Worm (Caenorhabditis elegans) whole organism, late embryonic: ENCODE measurements around the gene gex-2.
A peak's percentile ranks its signal among the peaks of the same experiment; 100 is the strongest.

Experiments
- C08G9.2 ChIP-seq: sonication (generic microtip); optimal IDR thresholded peaks from 2 replicates; lab custom pipeline; 2016; ENCODE audit warnings: mild to moderate bottlenecking, missing genetic modification characterization, moderate library complexity, missing compliant biosample characterization
- F13H6.1 ChIP-seq: sonication (generic microtip); optimal IDR thresholded peaks from 2 replicates; lab custom pipeline; 2016; ENCODE audit warnings: missing genetic modification characterization, missing compliant biosample characterization
- K02D7.2 ChIP-seq: sonication (generic microtip); optimal IDR thresholded peaks from 2 replicates; lab custom pipeline; 2017; ENCODE audit warnings: mild to moderate bottlenecking, missing genetic modification characterization, missing compliant biosample characterization
- K09A11.1 ChIP-seq: sonication (generic microtip); optimal IDR thresholded peaks from 2 replicates; lab custom pipeline; 2017; ENCODE audit warnings: antibody characterized with exemption, mild to moderate bottlenecking, missing genetic modification characterization, missing compliant biosample characterization; ENCODE audit not compliant: insufficient read depth
- Y22D7AL.16 ChIP-seq: sonication (generic microtip); optimal IDR thresholded peaks from 2 replicates; lab custom pipeline; 2016; ENCODE audit warnings: missing genetic modification characterization, missing compliant biosample characterization
- ahr-1 ChIP-seq: sonication (generic microtip); optimal IDR thresholded peaks from 2 replicates; lab custom pipeline; 2016; ENCODE audit warnings: missing genetic modification characterization, missing compliant biosample characterization
- ama-1 ChIP-seq: fragments of 150-350 bp; optimal IDR thresholded peaks from 2 replicates; lab custom pipeline; 2014
- ceh-14 ChIP-seq: sonication (generic microtip); optimal IDR thresholded peaks from 2 replicates; lab custom pipeline; 2016; ENCODE audit warnings: missing genotype, missing genetic modification characterization, missing compliant biosample characterization
- ceh-18 ChIP-seq: sonication (generic microtip); optimal IDR thresholded peaks from 2 replicates; lab custom pipeline; 2016; ENCODE audit warnings: missing genetic modification characterization, missing compliant biosample characterization
- ceh-19 ChIP-seq: fragments of 200-800 bp; sonication (Bioruptor generic); optimal IDR thresholded peaks from 2 replicates; lab custom pipeline; 2018; ENCODE audit warnings: mild to moderate bottlenecking, missing genetic modification characterization, missing compliant biosample characterization
- ceh-2 ChIP-seq: sonication (generic microtip); optimal IDR thresholded peaks from 2 replicates; lab custom pipeline; 2016; ENCODE audit warnings: missing genotype, missing genetic modification characterization, missing compliant biosample characterization
- ceh-22 ChIP-seq: sonication (generic microtip); optimal IDR thresholded peaks from 2 replicates; lab custom pipeline; 2017; ENCODE audit warnings: missing biosample characterization, missing genetic modification characterization
- ceh-30 ChIP-seq: fragments of 150-350 bp; optimal IDR thresholded peaks from 2 replicates; lab custom pipeline; 2014; ENCODE audit warnings: missing biosample characterization, missing genetic modification characterization
- ceh-34 ChIP-seq: sonication (generic microtip); optimal IDR thresholded peaks from 2 replicates; lab custom pipeline; 2016; ENCODE audit warnings: mild to moderate bottlenecking, missing genetic modification characterization, missing compliant biosample characterization
- ceh-9 ChIP-seq: sonication (generic microtip); optimal IDR thresholded peaks from 2 replicates; lab custom pipeline; 2016; ENCODE audit warnings: mild to moderate bottlenecking, missing genetic modification characterization, inconsistent platforms, missing compliant biosample characterization
- che-1 ChIP-seq: sonication (generic microtip); optimal IDR thresholded peaks from 2 replicates; lab custom pipeline; 2016; ENCODE audit warnings: mild to moderate bottlenecking, missing genetic modification characterization, missing compliant biosample characterization
- dmd-4 ChIP-seq: sonication (generic microtip); optimal IDR thresholded peaks from 2 replicates; lab custom pipeline; 2016; ENCODE audit warnings: borderline replicate concordance, missing genetic modification characterization, missing compliant biosample characterization
- dve-1 ChIP-seq: sonication (generic microtip); optimal IDR thresholded peaks from 2 replicates; lab custom pipeline; 2017; ENCODE audit warnings: antibody characterized with exemption, mild to moderate bottlenecking, missing genetic modification characterization, missing compliant biosample characterization
- elt-2 ChIP-seq: sonication (generic microtip); optimal IDR thresholded peaks from 2 replicates; lab custom pipeline; 2016; ENCODE audit warnings: missing genetic modification reagents, missing genetic modification characterization, missing compliant biosample characterization
- elt-4 ChIP-seq: sonication (generic microtip); optimal IDR thresholded peaks from 2 replicates; lab custom pipeline; 2016; ENCODE audit warnings: missing genetic modification characterization, missing compliant biosample characterization
- ets-4 ChIP-seq: sonication (generic microtip); optimal IDR thresholded peaks from 2 replicates; lab custom pipeline; 2016; ENCODE audit warnings: missing genetic modification characterization, missing compliant biosample characterization
- fax-1 ChIP-seq: sonication (generic microtip); optimal IDR thresholded peaks from 2 replicates; lab custom pipeline; 2016; ENCODE audit warnings: missing genotype, missing genetic modification characterization, missing compliant biosample characterization
- fkh-10 ChIP-seq: fragments of 150-350 bp; optimal IDR thresholded peaks from 2 replicates; lab custom pipeline; 2014; ENCODE audit warnings: missing biosample characterization, missing genetic modification reagents, missing genetic modification characterization
- gmeb-2 ChIP-seq: sonication (generic microtip); optimal IDR thresholded peaks from 2 replicates; lab custom pipeline; 2016; ENCODE audit warnings: missing genetic modification characterization, inconsistent platforms, missing compliant biosample characterization
- hlh-13 ChIP-seq: fragments of 200-800 bp; sonication (Bioruptor generic); optimal IDR thresholded peaks from 2 replicates; lab custom pipeline; 2018; ENCODE audit warnings: mild to moderate bottlenecking, missing genetic modification characterization, missing compliant biosample characterization
- hlh-15 ChIP-seq: sonication (generic microtip); optimal IDR thresholded peaks from 2 replicates; lab custom pipeline; 2016; ENCODE audit warnings: missing genetic modification characterization, missing compliant biosample characterization
- hlh-30 ChIP-seq: sonication (generic microtip); optimal IDR thresholded peaks from 2 replicates; lab custom pipeline; 2017; ENCODE audit warnings: antibody characterized with exemption, missing genetic modification characterization, missing compliant biosample characterization; ENCODE audit not compliant: insufficient read depth
- hlh-6 ChIP-seq: sonication (generic microtip); optimal IDR thresholded peaks from 2 replicates; lab custom pipeline; 2016; ENCODE audit warnings: missing genotype, missing genetic modification characterization, missing compliant biosample characterization
- lim-6 ChIP-seq: sonication (generic microtip); optimal IDR thresholded peaks from 2 replicates; lab custom pipeline; 2016; ENCODE audit warnings: missing genetic modification characterization, missing compliant biosample characterization
- lin-11 ChIP-seq: fragments of 200-800 bp; sonication (Bioruptor generic); optimal IDR thresholded peaks from 2 replicates; lab custom pipeline; 2018; ENCODE audit warnings: mild to moderate bottlenecking, missing genetic modification characterization, missing compliant biosample characterization
- madf-2 ChIP-seq: sonication (generic microtip); optimal IDR thresholded peaks from 2 replicates; lab custom pipeline; 2017; ENCODE audit warnings: missing genetic modification characterization, missing compliant biosample characterization
- nfya-1 ChIP-seq: sonication (generic microtip); optimal IDR thresholded peaks from 2 replicates; lab custom pipeline; 2017; ENCODE audit warnings: missing genetic modification characterization, mild to moderate bottlenecking, missing compliant biosample characterization, antibody characterized with exemption, moderate library complexity
- nhr-11 ChIP-seq: fragments of 150-350 bp; optimal IDR thresholded peaks from 2 replicates; lab custom pipeline; 2014; ENCODE audit warnings: missing biosample characterization, missing genetic modification characterization
- nhr-232 ChIP-seq: sonication (generic microtip); optimal IDR thresholded peaks from 2 replicates; lab custom pipeline; 2016; ENCODE audit warnings: missing genetic modification characterization, missing compliant biosample characterization
- npax-4 ChIP-seq: sonication (generic microtip); optimal IDR thresholded peaks from 2 replicates; lab custom pipeline; 2016; ENCODE audit warnings: missing genetic modification characterization, missing compliant biosample characterization
- pat-9 ChIP-seq: fragments of 200-800 bp; sonication (Bioruptor generic); optimal IDR thresholded peaks from 2 replicates; lab custom pipeline; 2018; ENCODE audit warnings: mild to moderate bottlenecking, missing genetic modification characterization, moderate library complexity, missing compliant biosample characterization
- pha-2 ChIP-seq: sonication (generic microtip); optimal IDR thresholded peaks from 2 replicates; lab custom pipeline; 2017; ENCODE audit warnings: mild to moderate bottlenecking, missing genetic modification characterization, missing compliant biosample characterization
- pha-4 ChIP-seq: fragments of 150-350 bp; optimal IDR thresholded peaks from 2 replicates; lab custom pipeline; 2018; ENCODE audit warnings: missing biosample characterization, missing genetic modification reagents, missing genetic modification characterization
- pqm-1 ChIP-seq: sonication (generic microtip); optimal IDR thresholded peaks from 2 replicates; lab custom pipeline; 2016; ENCODE audit warnings: missing genetic modification characterization, missing compliant biosample characterization
- pros-1 ChIP-seq: fragments of 150-350 bp; optimal IDR thresholded peaks from 2 replicates; lab custom pipeline; 2014; ENCODE audit warnings: missing biosample characterization, missing genetic modification reagents, missing genetic modification characterization
- sdc-2 ChIP-seq: sonication (generic microtip); optimal IDR thresholded peaks from 2 replicates; lab custom pipeline; 2016; ENCODE audit warnings: missing genotype, missing genetic modification characterization, missing compliant biosample characterization
- sox-2 ChIP-seq: fragments of 200-800 bp; sonication (Bioruptor generic); IDR thresholded peaks from 2 replicates; pipeline ENCODE4 v1.3.6; 2022; ENCODE audit warnings: missing genetic modification reagents, missing genetic modification characterization, missing compliant biosample characterization
- sox-4 ChIP-seq: sonication (generic microtip); optimal IDR thresholded peaks from 2 replicates; lab custom pipeline; 2017; ENCODE audit warnings: mild to moderate bottlenecking, missing genetic modification characterization, inconsistent platforms, missing compliant biosample characterization
- tbx-2 ChIP-seq: sonication (generic microtip); optimal IDR thresholded peaks from 2 replicates; lab custom pipeline; 2016; ENCODE audit warnings: missing genetic modification characterization, missing compliant biosample characterization
- tbx-7 ChIP-seq: sonication (generic microtip); optimal IDR thresholded peaks from 2 replicates; lab custom pipeline; 2016; ENCODE audit warnings: missing genotype, missing genetic modification characterization, missing compliant biosample characterization
- unc-3 ChIP-seq, 2 experiments: fragments of 200-800 bp in 1 of 2; sonication (Bioruptor generic) in 1 of 2; sonication (generic microtip) in 1 of 2; conservative IDR thresholded peaks in 1 of 2; optimal IDR thresholded peaks in 1 of 2; 2 replicates each; pipeline versions ENCODE4 v1.3.6 to Lab custom; 2016 to 2022; ENCODE audit warnings: missing compliant biosample characterization in 2 of 2, missing genetic modification characterization in 2 of 2, missing genetic modification reagents in 1 of 2
- unc-55 ChIP-seq: sonication (generic microtip); optimal IDR thresholded peaks from 2 replicates; lab custom pipeline; 2017; ENCODE audit warnings: missing biosample characterization, missing genetic modification reagents, missing genetic modification characterization
- unc-86 ChIP-seq: sonication (generic microtip); optimal IDR thresholded peaks from 2 replicates; lab custom pipeline; 2016; ENCODE audit warnings: missing genetic modification characterization, missing compliant biosample characterization
- zip-5 ChIP-seq: sonication (generic microtip); optimal IDR thresholded peaks from 2 replicates; lab custom pipeline; 2016; ENCODE audit warnings: missing genetic modification characterization, missing compliant biosample characterization
- ztf-16 ChIP-seq: sonication (generic microtip); optimal IDR thresholded peaks from 2 replicates; lab custom pipeline; 2017; ENCODE audit warnings: missing genetic modification characterization, missing compliant biosample characterization

gex-2 gene

ce11 chrIV:619766-620165 is 47.2 kb downstream of the gex-2 start:
- TF ChIP-seq zip-5 (tag; lab: Kevin White, UChicago) (no peak), ahr-1 (tag; lab: Kevin White, UChicago) (no peak), ama-1 (lab: Kevin White, UChicago) (no peak), elt-4 (tag; lab: Kevin White, UChicago) (no peak)

ce11 chrIV:620324-620723 is 47.8 kb downstream of the gex-2 start:
- TF ChIP-seq tbx-7 (tag; lab: Kevin White, UChicago) (peak; percentile 10), unc-3 (GFP tag; conservative IDR thresholded peaks at IDR 0.05; lab: Robert Waterston, UW) (peak; percentile 69; the same call in 1 of the 2 replicates), unc-3 (tag; optimal IDR thresholded peaks at IDR 0.05; lab: Kevin White, UChicago) (peak; percentile 54), npax-4 (tag; lab: Kevin White, UChicago) (peak; percentile 45), madf-2 (peak; percentile 67), tbx-2 (tag; lab: Kevin White, UChicago) (peak; percentile 64), ceh-34 (peak; percentile 74), pat-9 (tag; lab: Kevin White, UChicago) (peak; percentile 64), hlh-15 (tag; lab: Kevin White, UChicago) (peak; percentile 9), ets-4 (tag; lab: Kevin White, UChicago) (no peak), sox-2 (GFP tag; lab: Robert Waterston, UW) (peak; percentile 50), unc-55 (GFP tag; lab: Kevin White, UChicago) (no peak), ceh-18 (tag; lab: Kevin White, UChicago) (peak; percentile 53), C08G9.2 (tag; lab: Kevin White, UChicago) (peak; percentile 64), elt-2 (tag; lab: Kevin White, UChicago) (peak; percentile 88), pqm-1 (tag; lab: Kevin White, UChicago) (no peak), unc-86 (tag; lab: Kevin White, UChicago) (peak; percentile 78), gmeb-2 (peak; percentile 75), dve-1 (tag; lab: Kevin White, UChicago) (peak; percentile 61), F13H6.1 (tag; lab: Kevin White, UChicago) (peak; percentile 38), pha-4 (tag; lab: Kevin White, UChicago) (no peak), hlh-13 (peak; percentile 49), ahr-1 (tag; lab: Kevin White, UChicago) (peak; percentile 22), dmd-4 (tag; lab: Kevin White, UChicago) (no peak), nfya-1 (tag; lab: Kevin White, UChicago) (peak; percentile 37), nhr-11 (tag; lab: Kevin White, UChicago) (no peak), elt-4 (tag; lab: Kevin White, UChicago) (no peak), ceh-2 (peak; percentile 34), lim-6 (tag; lab: Kevin White, UChicago) (no peak), pha-2 (tag; lab: Kevin White, UChicago) (peak; percentile 73), Y22D7AL.16 (peak; percentile 34), ceh-30 (tag; lab: Kevin White, UChicago) (no peak), che-1 (peak; percentile 67), ceh-22 (tag; lab: Kevin White, UChicago) (peak; percentile 13), pros-1 (tag; lab: Kevin White, UChicago) (no peak), K02D7.2 (tag; lab: Kevin White, UChicago) (peak; percentile 57), fax-1 (peak; percentile 76), hlh-30 (tag; lab: Kevin White, UChicago) (peak; percentile 13), hlh-6 (peak; percentile 69), ceh-14 (tag; lab: Kevin White, UChicago) (peak; percentile 50), lin-11 (tag; lab: Kevin White, UChicago) (peak; percentile 72), ceh-19 (GFP tag; lab: Kevin White, UChicago) (peak; percentile 80), ztf-16 (tag; lab: Kevin White, UChicago) (peak; percentile 64), ceh-9 (peak; percentile 55), zip-5 (tag; lab: Kevin White, UChicago) (peak; percentile 36), K09A11.1 (tag; lab: Kevin White, UChicago) (peak; percentile 35), fkh-10 (GFP tag; lab: Kevin White, UChicago) (no peak), nhr-232 (peak; percentile 51), sdc-2 (no peak), sox-4 (tag; lab: Kevin White, UChicago) (peak; percentile 78)
